Worm (Caenorhabditis elegans) whole organism, L1 larva: ENCODE results near the gene dkc-1.

Source experiments
- C04F5.9 ChIP-seq: sonication (generic microtip); optimal IDR thresholded peaks from 2 replicates; lab custom pipeline; 2016; ENCODE audit warnings: missing genetic modification characterization, missing compliant biosample characterization
- C16A3.4 ChIP-seq: fragments of 150-350 bp; optimal IDR thresholded peaks from 2 replicates; lab custom pipeline; 2014; ENCODE audit warnings: missing biosample characterization, missing genetic modification characterization
- C34B4.2 ChIP-seq: sonication (generic microtip); optimal IDR thresholded peaks from 2 replicates; lab custom pipeline; 2017; ENCODE audit warnings: mild to moderate bottlenecking, missing genetic modification characterization, missing compliant biosample characterization
- F16B12.6 ChIP-seq: fragments of 150-350 bp; optimal IDR thresholded peaks from 2 replicates; lab custom pipeline; 2014; ENCODE audit warnings: missing biosample characterization, missing genetic modification characterization
- Y116A8C.19 ChIP-seq: sonication (generic microtip); optimal IDR thresholded peaks from 2 replicates; lab custom pipeline; 2016; ENCODE audit warnings: missing compliant biosample characterization, missing genetic modification characterization, borderline replicate concordance
- aha-1 ChIP-seq: fragments of 150-350 bp; optimal IDR thresholded peaks from 2 replicates; lab custom pipeline; 2014; ENCODE audit warnings: missing biosample characterization, missing genetic modification characterization
- blmp-1 ChIP-seq: fragments of 150-350 bp; optimal IDR thresholded peaks from 2 replicates; lab custom pipeline; 2014; ENCODE audit warnings: missing biosample characterization, missing genetic modification characterization
- ceh-82 ChIP-seq, 3 experiments: fragments of 150-350 bp in 1 of 3; sonication (generic microtip) in 2 of 3; optimal IDR thresholded peaks; 2 replicates each; lab custom pipeline; 2014 to 2017; ENCODE audit warnings: missing biosample characterization in 3 of 3, missing genetic modification characterization in 3 of 3
- ceh-88 ChIP-seq: fragments of 200-800 bp; sonication (Bioruptor generic); IDR thresholded peaks from 2 replicates; pipeline ENCODE4 v1.3.6; 2022; ENCODE audit warnings: missing genetic modification characterization, missing compliant biosample characterization
- dpl-1 ChIP-seq, 3 experiments: fragments of 150-350 bp in 2 of 3; sonication (generic microtip) in 1 of 3; optimal IDR thresholded peaks; 2 replicates each; lab custom pipeline; 2014 to 2017; ENCODE audit warnings: missing biosample characterization in 3 of 3, missing genetic modification characterization in 3 of 3, missing genetic modification reagents in 3 of 3
- dsc-1 ChIP-seq: sonication (generic microtip); optimal IDR thresholded peaks from 2 replicates; lab custom pipeline; 2016; ENCODE audit warnings: mild to moderate bottlenecking, missing genetic modification characterization, missing compliant biosample characterization
- efl-1 ChIP-seq, 4 experiments: fragments of 150-350 bp; optimal IDR thresholded peaks in 3 of 4; peaks in 1 of 4; 1 replicate in 1 of 4; 2 replicates in 3 of 4; lab custom pipeline; 2014; ENCODE audit warnings: missing biosample characterization in 2 of 4, missing genetic modification characterization in 2 of 4, missing genetic modification reagents in 2 of 4
- efl-3 ChIP-seq: fragments of 200-800 bp; sonication (Bioruptor generic); optimal IDR thresholded peaks from 2 replicates; lab custom pipeline; 2018; ENCODE audit warnings: mild to moderate bottlenecking, missing genetic modification characterization, missing compliant biosample characterization
- egl-27 ChIP-seq, 2 experiments: fragments of 150-350 bp in 1 of 2; sonication (generic microtip); optimal IDR thresholded peaks; 3 replicates each; lab custom pipeline; 2017 to 2018; ENCODE audit warnings: missing biosample characterization in 2 of 2, missing genetic modification characterization in 2 of 2, missing genetic modification reagents in 2 of 2
- fkh-10 ChIP-seq: sonication (generic microtip); optimal IDR thresholded peaks from 2 replicates; lab custom pipeline; 2017; ENCODE audit warnings: missing biosample characterization, missing genetic modification reagents, missing genetic modification characterization
- fkh-4 ChIP-seq: sonication (generic microtip); optimal IDR thresholded peaks from 2 replicates; lab custom pipeline; 2016; ENCODE audit warnings: missing compliant biosample characterization, missing genetic modification characterization, borderline replicate concordance
- hlh-17 ChIP-seq: fragments of 200-800 bp; sonication (Bioruptor generic); optimal IDR thresholded peaks from 2 replicates; lab custom pipeline; 2018; ENCODE audit warnings: missing genetic modification characterization, mild to moderate bottlenecking, missing compliant biosample characterization, moderate library complexity, borderline replicate concordance
- hlh-4 ChIP-seq: sonication (generic microtip); optimal IDR thresholded peaks from 2 replicates; lab custom pipeline; 2016; ENCODE audit warnings: mild to moderate bottlenecking, missing genetic modification characterization, missing compliant biosample characterization
- irx-1 ChIP-seq: sonication (generic microtip); optimal IDR thresholded peaks from 2 replicates; lab custom pipeline; 2016; ENCODE audit warnings: missing genetic modification characterization, missing compliant biosample characterization
- isw-1 ChIP-seq: fragments of 200-800 bp; sonication (Bioruptor generic); IDR thresholded peaks from 2 replicates; pipeline ENCODE4 v1.3.6; 2022; ENCODE audit warnings: missing genetic modification characterization, missing compliant biosample characterization
- lin-13 ChIP-seq: fragments of 150-350 bp; optimal IDR thresholded peaks from 2 replicates; lab custom pipeline; 2014; ENCODE audit warnings: missing biosample characterization, missing genetic modification reagents, missing genetic modification characterization
- lin-14 ChIP-seq: fragments of 200-800 bp; sonication (Bioruptor generic); optimal IDR thresholded peaks from 2 replicates; lab custom pipeline; 2018; ENCODE audit warnings: mild to moderate bottlenecking, missing genetic modification characterization, moderate library complexity, missing compliant biosample characterization
- lin-15B ChIP-seq: fragments of 150-350 bp; sonication (generic microtip); optimal IDR thresholded peaks from 3 replicates; lab custom pipeline; 2014; ENCODE audit warnings: missing biosample characterization, missing genetic modification characterization
- lin-35 ChIP-seq, 2 experiments: fragments of 150-350 bp; optimal IDR thresholded peaks; 2 replicates each; lab custom pipeline; 2014; ENCODE audit warnings: missing biosample characterization in 2 of 2, missing genetic modification characterization in 2 of 2, missing genetic modification reagents in 2 of 2
- lir-3 ChIP-seq: sonication (generic microtip); optimal IDR thresholded peaks from 2 replicates; lab custom pipeline; 2016; ENCODE audit warnings: mild to moderate bottlenecking, missing genetic modification characterization, moderate library complexity, missing compliant biosample characterization; ENCODE audit not compliant: poor library complexity
- mdl-1 ChIP-seq, 2 experiments: fragments of 150-350 bp; optimal IDR thresholded peaks; 2 replicates each; lab custom pipeline; 2014 to 2017; ENCODE audit warnings: missing biosample characterization in 2 of 2, missing genetic modification characterization in 2 of 2, inconsistent platforms in 1 of 2
- mef-2 ChIP-seq: fragments of 150-350 bp; optimal IDR thresholded peaks from 2 replicates; lab custom pipeline; 2014; ENCODE audit warnings: missing biosample characterization, missing genetic modification characterization
- nhr-11 ChIP-seq: fragments of 150-350 bp; optimal IDR thresholded peaks from 2 replicates; lab custom pipeline; 2014; ENCODE audit warnings: missing biosample characterization, missing genetic modification characterization
- nhr-20 ChIP-seq: sonication (generic microtip); optimal IDR thresholded peaks from 2 replicates; lab custom pipeline; 2016; ENCODE audit warnings: mild to moderate bottlenecking, missing genetic modification characterization, missing compliant biosample characterization
- nhr-237 ChIP-seq: fragments of 150-350 bp; optimal IDR thresholded peaks from 2 replicates; lab custom pipeline; 2014; ENCODE audit warnings: missing biosample characterization, missing genetic modification characterization
- nhr-71 ChIP-seq: sonication (generic microtip); optimal IDR thresholded peaks from 2 replicates; lab custom pipeline; 2016; ENCODE audit warnings: mild to moderate bottlenecking, missing genetic modification characterization, moderate library complexity, missing compliant biosample characterization
- nhr-76 ChIP-seq: sonication (generic microtip); optimal IDR thresholded peaks from 2 replicates; lab custom pipeline; 2017; ENCODE audit warnings: missing biosample characterization, missing genetic modification characterization
- nhr-84 ChIP-seq: sonication (generic microtip); optimal IDR thresholded peaks from 2 replicates; lab custom pipeline; 2017; ENCODE audit warnings: missing biosample characterization, missing genetic modification characterization
- pax-3 ChIP-seq: fragments of 200-800 bp; sonication (Bioruptor generic); optimal IDR thresholded peaks from 2 replicates; lab custom pipeline; 2018; ENCODE audit warnings: mild to moderate bottlenecking, missing genetic modification characterization, moderate library complexity, missing compliant biosample characterization
- snpc-4 ChIP-seq: fragments of 150-350 bp; optimal IDR thresholded peaks from 2 replicates; lab custom pipeline; 2014; ENCODE audit warnings: missing biosample characterization, missing genetic modification characterization
- snu-23 ChIP-seq: sonication (generic microtip); optimal IDR thresholded peaks from 2 replicates; lab custom pipeline; 2016; ENCODE audit warnings: missing genetic modification characterization, missing compliant biosample characterization
- sptf-1 ChIP-seq: fragments of 150-350 bp; optimal IDR thresholded peaks from 2 replicates; lab custom pipeline; 2014; ENCODE audit warnings: missing biosample characterization, missing genetic modification characterization
- swsn-7 ChIP-seq: sonication (generic microtip); optimal IDR thresholded peaks from 2 replicates; lab custom pipeline; 2016; ENCODE audit warnings: missing genetic modification characterization, missing compliant biosample characterization
- tbx-2 ChIP-seq: sonication (generic microtip); optimal IDR thresholded peaks from 2 replicates; lab custom pipeline; 2016; ENCODE audit warnings: missing genetic modification characterization, missing compliant biosample characterization
- unc-30 ChIP-seq: sonication (generic microtip); optimal IDR thresholded peaks from 2 replicates; lab custom pipeline; 2017; ENCODE audit warnings: missing biosample characterization, missing genetic modification characterization
- unc-62 ChIP-seq: fragments of 150-350 bp; optimal IDR thresholded peaks from 2 replicates; lab custom pipeline; 2014; ENCODE audit warnings: missing biosample characterization, missing genetic modification reagents, missing genetic modification characterization
- vab-15 ChIP-seq: sonication (generic microtip); optimal IDR thresholded peaks from 2 replicates; lab custom pipeline; 2017; ENCODE audit warnings: missing genotype, mild to moderate bottlenecking, missing genetic modification characterization, missing compliant biosample characterization
- zag-1 ChIP-seq: fragments of 150-350 bp; optimal IDR thresholded peaks from 2 replicates; lab custom pipeline; 2014; ENCODE audit warnings: missing biosample characterization, missing genetic modification characterization
- ztf-11 ChIP-seq, 2 experiments: sonication (generic microtip); optimal IDR thresholded peaks; 2 replicates each; lab custom pipeline; 2016 to 2017; ENCODE audit warnings: missing genetic modification characterization in 2 of 2, missing biosample characterization in 1 of 2, missing compliant biosample characterization in 1 of 2
- ztf-4 ChIP-seq: fragments of 150-350 bp; optimal IDR thresholded peaks from 2 replicates; lab custom pipeline; 2014; ENCODE audit warnings: missing biosample characterization, missing genetic modification characterization

Gene dkc-1

ce11 chrIII:10702805-10703204 is 45.4 kb upstream of the dkc-1 start:
- TF ChIP-seq C16A3.4: no peak
- TF ChIP-seq nhr-71 (tag; lab: Kevin White, UChicago): no peak
- no peak for TF ChIP-seq unc-62 (GFP tag; lab: Kevin White, UChicago)
- no peak for TF ChIP-seq C34B4.2 (tag; lab: Kevin White, UChicago)
- no peak for TF ChIP-seq vab-15
- TF ChIP-seq fkh-10: no peak
- TF ChIP-seq hlh-4 (tag; lab: Kevin White, UChicago): no peak
- TF ChIP-seq efl-3 (GFP tag; lab: Kevin White, UChicago): no peak
- TF ChIP-seq dsc-1: no peak
- TF ChIP-seq swsn-7 (tag; lab: Kevin White, UChicago): no peak
- TF ChIP-seq mdl-1 (tag; optimal IDR thresholded peaks at IDR 0.05; lab: Kevin White, UChicago): no peak
- no peak for TF ChIP-seq dpl-1 (GFP tag; optimal IDR thresholded peaks at IDR 0.05; lab: Kevin White, UChicago)
- no peak for TF ChIP-seq snu-23
- no peak for TF ChIP-seq C04F5.9 (tag; lab: Kevin White, UChicago)
- no peak for TF ChIP-seq irx-1
- TF ChIP-seq nhr-11 (tag; lab: Kevin White, UChicago): no peak
- no peak for TF ChIP-seq sptf-1 (tag; lab: Kevin White, UChicago)
- TF ChIP-seq isw-1: no peak

ce11 chrIII:10703833-10704232 is 44.4 kb upstream of the dkc-1 start:
- TF ChIP-seq hlh-17: no peak
- no peak for TF ChIP-seq efl-1 (optimal IDR thresholded peaks at IDR 0.05; lab: Kevin White, UChicago)
- peak in 1 of 2 experiments; percentile 91 for TF ChIP-seq efl-1 (GFP tag; optimal IDR thresholded peaks at IDR 0.05 in 1 of 2; lab: Kevin White, UChicago)

DNA sequence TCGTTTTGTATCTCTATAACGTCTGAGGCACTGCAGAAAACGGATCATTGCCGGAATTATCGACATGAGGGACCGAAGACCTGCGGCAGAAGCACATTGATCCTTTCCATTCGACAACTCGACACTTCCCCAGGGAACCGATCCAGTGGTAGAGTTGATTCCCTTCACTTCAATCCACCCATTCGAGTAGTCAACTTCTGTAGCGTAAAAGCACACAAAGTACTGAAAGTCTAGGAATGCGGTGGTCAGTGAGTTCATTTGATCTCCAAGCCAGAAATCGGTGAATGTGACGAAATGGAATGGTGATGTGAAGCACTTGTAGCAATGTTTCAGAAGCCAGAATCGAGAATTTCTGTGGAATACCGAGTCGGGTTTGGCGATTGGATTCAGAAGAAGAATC is 43.7 kb upstream of the dkc-1 start:
- TF ChIP-seq ztf-4 (tag; lab: Kevin White, UChicago) (no peak), lin-15B (tag; lab: Kevin White, UChicago) (no peak), vab-15 (no peak), aha-1 (no peak), lin-14 (GFP tag; lab: Kevin White, UChicago) (no peak), lir-3 (tag; lab: Kevin White, UChicago) (no peak), efl-3 (GFP tag; lab: Kevin White, UChicago) (no peak), F16B12.6 (tag; lab: Kevin White, UChicago) (no peak), snpc-4 (no peak), unc-30 (no peak), zag-1 (no peak), C34B4.2 (tag; lab: Kevin White, UChicago) (no peak), nhr-20 (no peak), mef-2 (tag; lab: Kevin White, UChicago) (no peak), nhr-237 (tag; lab: Kevin White, UChicago) (no peak), lin-13 (GFP tag; lab: Kevin White, UChicago) (no peak), nhr-76 (tag; lab: Kevin White, UChicago) (no peak), Y116A8C.19 (tag; lab: Kevin White, UChicago) (no peak), unc-62 (GFP tag; lab: Kevin White, UChicago) (no peak)

DNA sequence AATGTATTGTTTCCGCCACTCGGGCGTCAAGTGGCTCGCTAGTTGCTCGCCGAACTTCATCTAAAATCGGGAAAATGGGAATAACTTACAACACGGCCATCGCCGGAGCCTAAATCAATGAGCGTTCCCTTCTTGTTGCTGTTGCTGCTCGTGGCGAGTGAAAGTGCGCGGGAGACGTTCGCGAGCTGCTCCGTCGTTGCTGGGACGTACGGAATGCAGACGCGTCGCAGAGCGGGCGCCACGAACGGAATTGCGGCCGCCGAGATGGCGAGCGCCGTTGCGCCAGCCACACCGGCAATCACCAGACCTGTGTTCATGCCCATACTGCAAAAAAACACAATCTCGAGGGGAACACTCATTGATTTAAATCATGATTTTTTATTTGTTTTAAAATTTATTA is 41.7 kb upstream of the dkc-1 start:
- no peak for TF ChIP-seq ztf-11 (tag; optimal IDR thresholded peaks at IDR 0.05; lab: Kevin White, UChicago)
- TF ChIP-seq, all 84 proteins: peak for 0

DNA sequence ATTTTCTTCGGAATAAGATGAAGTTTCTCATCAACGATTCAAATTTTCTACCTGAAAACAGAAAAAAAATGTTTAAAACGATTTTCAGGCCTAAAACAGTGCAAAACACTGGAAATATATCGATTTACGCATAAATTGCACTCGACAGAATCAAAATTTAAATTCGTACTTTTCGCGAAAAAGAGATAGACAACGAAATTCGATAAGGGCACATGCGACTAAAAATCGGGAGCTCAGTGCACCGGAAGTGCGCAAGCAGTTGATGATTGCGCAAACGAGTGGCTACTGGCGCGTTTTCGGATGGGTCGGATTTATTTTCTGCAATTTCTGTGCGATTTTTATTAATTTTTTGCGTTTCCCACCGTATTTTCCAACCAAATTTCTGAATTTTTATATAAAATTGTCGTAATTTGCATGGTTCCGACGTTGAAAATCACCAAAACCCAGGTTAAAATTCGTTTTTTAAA is 41.2 kb upstream of the dkc-1 start, which contains the start of the genes Y39A1A.21 and Y39A1A.22:
TSS of gene Y39A1A.21 (minus strand) at position 51 of the 467 bp plus-strand sequence.
TSS of gene Y39A1A.22 (minus strand) at position 57 of the 467 bp plus-strand sequence.
- TF ChIP-seq ceh-88 (GFP tag; lab: Robert Waterston, UW) (peak; percentile 45; the same call in 1 of the 2 replicates), mef-2 (tag; lab: Kevin White, UChicago) (peak; percentile 33), ceh-82 (tag; optimal IDR thresholded peaks at IDR 0.05; lab: Kevin White, UChicago) (peak; percentile 84 to 93 (median 86)), nhr-84 (tag; lab: Kevin White, UChicago) (no peak), fkh-4 (tag; lab: Kevin White, UChicago) (no peak), C04F5.9 (tag; lab: Kevin White, UChicago) (peak; percentile 28), efl-1 (optimal IDR thresholded peaks at IDR 0.05; lab: Kevin White, UChicago) (peak; percentile 84 to 86), efl-1 (GFP tag; optimal IDR thresholded peaks at IDR 0.05 in 1 of 2; lab: Kevin White, UChicago) (peak; percentile 80 to 98), fkh-10 (peak; percentile 87), egl-27 (tag; optimal IDR thresholded peaks at IDR 0.05; lab: Kevin White, UChicago) (no peak), nhr-20 (peak; percentile 78), lin-35 (GFP tag; optimal IDR thresholded peaks at IDR 0.05; lab: Kevin White, UChicago) (peak; percentile 83 to 88), pax-3 (tag; lab: Kevin White, UChicago) (peak; percentile 49), dsc-1 (peak; percentile 91), blmp-1 (tag; lab: Kevin White, UChicago) (no peak), vab-15 (no peak), C34B4.2 (tag; lab: Kevin White, UChicago) (peak; percentile 20), tbx-2 (tag; lab: Kevin White, UChicago) (peak; percentile 87), lin-15B (tag; lab: Kevin White, UChicago) (peak; percentile 69), efl-3 (GFP tag; lab: Kevin White, UChicago) (peak; percentile 46)
